Worm (Caenorhabditis elegans) whole organism, young adult: ENCODE results near the gene cutl-29.

Source experiments
- B0261.1 ChIP-seq: sonication (generic microtip); optimal IDR thresholded peaks from 2 replicates; lab custom pipeline; 2016; ENCODE audit warnings: mild to moderate bottlenecking, missing genetic modification characterization, moderate library complexity, missing compliant biosample characterization
- F55B11.4 ChIP-seq: sonication (generic microtip); optimal IDR thresholded peaks from 2 replicates; lab custom pipeline; 2016; ENCODE audit warnings: missing compliant biosample characterization, missing genetic modification characterization, borderline replicate concordance; ENCODE audit not compliant: insufficient read depth
- K11D2.4 ChIP-seq: fragments of 200-800 bp; sonication (Bioruptor generic); IDR thresholded peaks from 2 replicates; pipeline ENCODE4 v1.3.6; 2022; ENCODE audit warnings: missing genetic modification reagents, missing genetic modification characterization, missing compliant biosample characterization
- K12H6.12 ChIP-seq: fragments of 200-800 bp; sonication (Bioruptor generic); optimal IDR thresholded peaks from 2 replicates; lab custom pipeline; 2018; ENCODE audit warnings: mild to moderate bottlenecking, missing genetic modification characterization, missing compliant biosample characterization
- T07F8.4 ChIP-seq: sonication (generic microtip); optimal IDR thresholded peaks from 2 replicates; lab custom pipeline; 2016; ENCODE audit warnings: mild to moderate bottlenecking, missing genetic modification characterization, moderate library complexity, missing compliant biosample characterization
- Y95B8A.8 ChIP-seq: fragments of 200-800 bp; sonication (Bioruptor generic); IDR thresholded peaks from 2 replicates; pipeline ENCODE4 v1.3.6; 2022; ENCODE audit warnings: missing genetic modification reagents, missing genetic modification characterization, missing compliant biosample characterization
- atf-7 ChIP-seq: sonication (generic microtip); optimal IDR thresholded peaks from 2 replicates; lab custom pipeline; 2017; ENCODE audit warnings: mild to moderate bottlenecking, missing genetic modification characterization, missing compliant biosample characterization
- athp-1 ChIP-seq: sonication (generic microtip); optimal IDR thresholded peaks from 2 replicates; lab custom pipeline; 2017; ENCODE audit warnings: mild to moderate bottlenecking, missing genetic modification characterization, missing compliant biosample characterization
- ccch-3 ChIP-seq: fragments of 200-800 bp; sonication (Bioruptor generic); optimal IDR thresholded peaks from 2 replicates; lab custom pipeline; 2018; ENCODE audit warnings: mild to moderate bottlenecking, missing genetic modification characterization, missing compliant biosample characterization
- cebp-1 ChIP-seq, 2 experiments: fragments of 200-800 bp in 1 of 2; sonication (Bioruptor generic) in 1 of 2; sonication (generic microtip) in 1 of 2; IDR thresholded peaks in 1 of 2; optimal IDR thresholded peaks in 1 of 2; 2 replicates each; pipeline versions ENCODE4 v1.3.6 to Lab custom; 2017 to 2022; ENCODE audit warnings: missing compliant biosample characterization in 2 of 2, missing genetic modification characterization in 2 of 2, mild to moderate bottlenecking in 1 of 2, missing genetic modification reagents in 1 of 2, moderate library complexity in 1 of 2
- ceh-100 ChIP-seq: fragments of 200-800 bp; sonication (Bioruptor generic); IDR thresholded peaks from 2 replicates; pipeline ENCODE4 v1.3.6; 2022; ENCODE audit warnings: missing genetic modification reagents, missing genetic modification characterization, missing compliant biosample characterization
- dox-1 ChIP-seq: fragments of 200-800 bp; sonication (Bioruptor generic); IDR thresholded peaks from 2 replicates; pipeline ENCODE4 v1.3.6; 2022; ENCODE audit warnings: missing genetic modification reagents, missing genetic modification characterization, missing compliant biosample characterization
- dpl-1 ChIP-seq: fragments of 150-350 bp; optimal IDR thresholded peaks from 2 replicates; lab custom pipeline; 2014; ENCODE audit warnings: missing biosample characterization, missing genetic modification reagents, missing genetic modification characterization
- efl-1 ChIP-seq: fragments of 150-350 bp; optimal IDR thresholded peaks from 2 replicates; lab custom pipeline; 2014; ENCODE audit warnings: missing biosample characterization, missing genetic modification reagents, missing genetic modification characterization
- egl-44 ChIP-seq: fragments of 200-800 bp; sonication (Bioruptor generic); IDR thresholded peaks from 2 replicates; pipeline ENCODE4 v1.3.6; 2022; ENCODE audit warnings: missing genetic modification reagents, missing genetic modification characterization, missing compliant biosample characterization
- egrh-3 ChIP-seq: fragments of 200-800 bp; sonication (Bioruptor generic); IDR thresholded peaks from 2 replicates; pipeline ENCODE4 v1.3.6; 2022; ENCODE audit warnings: missing genetic modification reagents, missing genetic modification characterization, missing compliant biosample characterization
- gei-17 ChIP-seq: fragments of 200-800 bp; sonication (Bioruptor generic); optimal IDR thresholded peaks from 2 replicates; lab custom pipeline; 2018; ENCODE audit warnings: mild to moderate bottlenecking, missing genetic modification characterization, missing compliant biosample characterization
- hrde-1 ChIP-seq: sonication (generic microtip); optimal IDR thresholded peaks from 2 replicates; lab custom pipeline; 2016; ENCODE audit warnings: missing genetic modification characterization, mild to moderate bottlenecking, missing compliant biosample characterization, moderate library complexity, missing genotype, missing genetic modification reagents, borderline replicate concordance
- hsf-1 ChIP-seq: fragments of 200-800 bp; sonication (Bioruptor generic); IDR thresholded peaks from 2 replicates; pipeline ENCODE4 v1.3.6; 2022; ENCODE audit warnings: missing genetic modification reagents, missing genetic modification characterization, missing compliant biosample characterization
- mel-28 ChIP-seq: sonication (generic microtip); optimal IDR thresholded peaks from 2 replicates; lab custom pipeline; 2016; ENCODE audit warnings: borderline replicate concordance, mild to moderate bottlenecking, missing genetic modification characterization, missing compliant biosample characterization
- mxl-1 ChIP-seq: sonication (generic microtip); optimal IDR thresholded peaks from 2 replicates; lab custom pipeline; 2016; ENCODE audit warnings: missing genetic modification characterization, missing compliant biosample characterization
- nfyb-1 ChIP-seq: fragments of 200-800 bp; sonication (Bioruptor generic); IDR thresholded peaks from 2 replicates; pipeline ENCODE4 v1.3.6; 2022; ENCODE audit warnings: missing genetic modification reagents, missing genetic modification characterization, missing compliant biosample characterization
- nhr-120 ChIP-seq: fragments of 200-800 bp; sonication (Bioruptor generic); IDR thresholded peaks from 2 replicates; pipeline ENCODE4 v1.3.6; 2022; ENCODE audit warnings: missing genetic modification characterization, missing compliant biosample characterization
- nhr-179 ChIP-seq: sonication (generic microtip); optimal IDR thresholded peaks from 2 replicates; lab custom pipeline; 2016; ENCODE audit warnings: mild to moderate bottlenecking, missing genetic modification characterization, missing compliant biosample characterization
- nhr-80 ChIP-seq: sonication (generic microtip); optimal IDR thresholded peaks from 2 replicates; lab custom pipeline; 2016; ENCODE audit warnings: missing genetic modification characterization, missing compliant biosample characterization
- nhr-90 ChIP-seq: sonication (generic microtip); optimal IDR thresholded peaks from 2 replicates; lab custom pipeline; 2016; ENCODE audit warnings: missing genotype, mild to moderate bottlenecking, missing genetic modification characterization, missing compliant biosample characterization
- rpc-1 ChIP-seq, 2 experiments: fragments of 150-350 bp in 1 of 2; sonication (generic microtip) in 1 of 2; optimal IDR thresholded peaks; 2 replicates each; lab custom pipeline; 2014 to 2018; ENCODE audit warnings: missing biosample characterization in 1 of 2, missing genetic modification characterization in 1 of 2, missing genetic modification reagents in 1 of 2, missing genotype in 1 of 2
- snpc-4 ChIP-seq, 5 experiments: fragments of 150-350 bp in 1 of 5; sonication (generic microtip) in 4 of 5; optimal IDR thresholded peaks; 2 replicates each; lab custom pipeline; 2014 to 2018; ENCODE audit warnings: missing genetic modification characterization in 5 of 5, missing biosample characterization in 3 of 5, antibody characterized with exemption in 2 of 5, mild to moderate bottlenecking in 2 of 5, missing compliant biosample characterization in 2 of 5, missing genotype in 2 of 5, moderate library complexity in 2 of 5, missing genetic modification reagents in 1 of 5
- somi-1 ChIP-seq: fragments of 200-800 bp; sonication (Bioruptor generic); optimal IDR thresholded peaks from 2 replicates; lab custom pipeline; 2018; ENCODE audit warnings: mild to moderate bottlenecking, missing genetic modification characterization, missing compliant biosample characterization
- xnd-1 ChIP-seq: sonication (generic microtip); optimal IDR thresholded peaks from 2 replicates; lab custom pipeline; 2016; ENCODE audit warnings: missing genotype, missing genetic modification reagents, missing genetic modification characterization, missing compliant biosample characterization
- zfh-2 ChIP-seq: fragments of 200-800 bp; sonication (Bioruptor generic); conservative IDR thresholded peaks from 2 replicates; pipeline ENCODE4 v1.3.6; 2022; ENCODE audit warnings: missing genetic modification reagents, missing genetic modification characterization, missing compliant biosample characterization
- ztf-25 ChIP-seq: fragments of 200-800 bp; sonication (Bioruptor generic); IDR thresholded peaks from 2 replicates; pipeline ENCODE4 v1.3.6; 2022; ENCODE audit warnings: missing genetic modification reagents, missing genetic modification characterization, missing compliant biosample characterization

The cutl-29 gene

ce11 chrX:8268083-8268482 is 2.7 kb downstream of the cutl-29 start:
- TF ChIP-seq Y95B8A.8 (GFP tag; lab: Robert Waterston, UW) (no peak), atf-7 (tag; lab: Kevin White, UChicago) (no peak), hrde-1 (no peak), hsf-1 (no peak), somi-1 (GFP tag; lab: Kevin White, UChicago) (no peak), F55B11.4 (no peak), B0261.1 (tag; lab: Kevin White, UChicago) (no peak), mxl-1 (no peak), snpc-4 (GFP tag; optimal IDR thresholded peaks at IDR 0.05; lab: Kevin White, UChicago) (no peak), snpc-4 (tag; optimal IDR thresholded peaks at IDR 0.05; lab: Kevin White, UChicago) (no peak)

ce11 chrX:8262734-8263133 is 8.1 kb downstream of the cutl-29 start:
- TF ChIP-seq athp-1 (no peak), nhr-90 (tag; lab: Kevin White, UChicago) (no peak), dox-1 (GFP tag; lab: Robert Waterston, UW) (no peak), nhr-80 (tag; lab: Kevin White, UChicago) (no peak), mxl-1 (no peak), rpc-1 (optimal IDR thresholded peaks at IDR 0.05; lab: Kevin White, UChicago) (no peak), rpc-1 (tag; optimal IDR thresholded peaks at IDR 0.05; lab: Kevin White, UChicago) (no peak), ztf-25 (GFP tag; lab: Robert Waterston, UW) (no peak)
- TF ChIP-seq, all 124 proteins: peak for 0

DNA sequence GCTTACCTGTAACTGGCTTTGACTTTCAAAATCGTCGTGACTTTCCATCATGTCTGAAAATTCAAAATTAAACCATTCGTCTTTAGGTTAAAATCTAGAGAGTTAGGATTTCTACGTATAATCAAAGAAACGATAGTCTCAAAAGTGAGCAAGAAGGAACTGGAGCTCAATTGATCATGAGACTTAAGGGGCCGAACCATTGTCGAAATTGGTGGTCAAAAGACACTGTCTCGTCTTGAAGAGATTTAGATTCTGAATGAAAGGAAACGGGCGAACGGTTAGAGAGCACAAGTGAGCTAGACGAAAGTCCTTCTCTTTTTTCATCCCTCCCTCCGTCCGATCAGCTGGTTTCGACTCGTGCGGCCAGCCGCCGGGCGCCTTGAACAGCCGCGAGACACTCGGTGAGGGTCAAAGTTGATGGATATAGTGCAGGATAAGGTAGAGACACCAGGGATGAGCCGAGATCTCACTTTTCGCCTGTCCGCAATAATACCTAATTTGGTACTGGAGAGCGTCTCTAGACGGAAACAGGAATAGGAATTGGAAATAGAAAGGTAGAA is 9.6 kb downstream of the cutl-29 start, which contains the start of gene M60.7:
Gene M60.7, minus strand, starts transcription at position 51 of the 560 bp plus-strand sequence.
- TF ChIP-seq nhr-120 (no peak), T07F8.4 (no peak), dpl-1 (GFP tag; lab: Kevin White, UChicago) (no peak), efl-1 (no peak), snpc-4 (GFP tag; optimal IDR thresholded peaks at IDR 0.05; lab: Kevin White, UChicago) (no peak), snpc-4 (tag; optimal IDR thresholded peaks at IDR 0.05; lab: Kevin White, UChicago) (no peak), egrh-3 (GFP tag; lab: Robert Waterston, UW) (no peak), hrde-1 (no peak), gei-17 (no peak), K11D2.4 (no peak), nhr-90 (tag; lab: Kevin White, UChicago) (no peak), nhr-179 (tag; lab: Kevin White, UChicago) (no peak), zfh-2 (GFP tag; lab: Robert Waterston, UW) (no peak; the same call in 1 of the 2 replicates), xnd-1 (tag; lab: Kevin White, UChicago) (no peak), ccch-3 (GFP tag; lab: Kevin White, UChicago) (no peak), egl-44 (no peak)

DNA sequence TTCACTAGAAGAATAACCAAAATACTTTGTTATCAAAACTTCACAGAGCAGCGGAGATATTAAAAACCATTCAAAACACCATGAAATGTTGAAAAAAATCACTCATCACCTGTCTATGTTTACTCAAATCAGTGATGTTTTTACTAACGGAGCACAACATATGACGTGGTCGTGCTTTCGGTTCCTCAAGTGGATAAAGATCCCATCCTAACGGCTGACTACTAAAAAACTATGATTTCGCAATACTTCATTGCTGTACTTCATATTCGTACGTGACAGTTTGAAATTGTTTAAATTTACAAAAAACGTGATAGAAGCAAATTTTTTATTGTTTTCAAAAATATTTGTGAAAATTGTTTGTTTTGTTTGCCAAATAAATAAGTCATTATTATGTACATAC is 13.1 kb downstream of the cutl-29 start:
- TF ChIP-seq ceh-100 (no peak), mel-28 (tag; lab: Kevin White, UChicago) (no peak), cebp-1 (GFP tag; IDR thresholded peaks at IDR 0.05; lab: Robert Waterston, UW) (peak; percentile 87), cebp-1 (tag; optimal IDR thresholded peaks at IDR 0.05; lab: Kevin White, UChicago) (peak; percentile 97), K12H6.12 (peak; percentile 39), athp-1 (no peak), nfyb-1 (GFP tag; lab: Robert Waterston, UW) (0 out of 2 replicates have a peak, but pooled peaks have one; percentile 13)
